Fruit fly (Drosophila melanogaster) S2 (cell line): Measurements from ENCODE around the gene CG1409.

Experiments
- CG8478 ChIP-seq: fragments of >200 bp; optimal IDR thresholded peaks from 2 replicates; lab custom pipeline; 2018
- CTCF ChIP-seq, 2 experiments: fragments of >200 bp; optimal IDR thresholded peaks; 2 replicates each; lab custom pipeline; 2018

dm6 chrX:7857873-7858272, at the start of gene CG1409:
- TF ChIP-seq CG8478 (lab: Kevin White, UChicago) = no peak
- no peak for TF ChIP-seq CTCF (optimal IDR thresholded peaks at IDR 0.05; lab: Kevin White, UChicago)
